Worm (Caenorhabditis elegans) whole organism, L4/young adult: ENCODE data around the gene kcnl-1.

ENCODE experiments used
- W03F9.2 ChIP-seq: fragments of 150-350 bp; optimal IDR thresholded peaks from 2 replicates; lab custom pipeline; 2014; ENCODE audit warnings: missing biosample characterization, missing genetic modification characterization
- dao-5 ChIP-seq: sonication (generic microtip); optimal IDR thresholded peaks from 2 replicates; lab custom pipeline; 2016; ENCODE audit warnings: missing genotype, missing genetic modification characterization, moderate library complexity, missing compliant biosample characterization

DNA sequence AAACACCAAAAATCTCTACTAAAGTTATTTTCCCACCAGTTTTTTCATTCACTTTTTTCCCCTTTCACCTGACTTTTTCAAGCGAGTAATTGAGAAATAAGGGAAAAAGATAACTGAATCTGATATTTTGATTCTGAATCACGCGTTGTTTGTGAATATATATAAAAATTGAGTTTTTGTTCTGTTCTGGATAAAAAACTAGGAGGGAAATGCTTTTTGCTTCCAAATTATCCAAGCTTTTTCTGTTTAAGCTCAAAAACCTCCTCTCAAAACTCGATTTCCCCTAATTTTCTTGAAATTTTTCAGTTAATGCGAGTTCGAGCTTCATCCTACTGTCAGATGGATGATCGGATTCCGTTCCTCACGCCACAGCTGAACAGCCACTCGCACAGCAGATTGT lies at the start of gene kcnl-1:
- TF ChIP-seq W03F9.2 (tag; lab: Kevin White, UChicago) (no peak), dao-5 (tag; lab: Kevin White, UChicago) (no peak)
